2 fruit fly cellular contexts compared by ENCODE assay signal in genomic region chr3L:14335880-14336279, dm6.
TF ChIP-seq lines count a peak whose summit lies in the region.

No protein-coding gene starts in this region.

TF ChIP-seq in whole organism, embryonic, 481 proteins besides CTCF, POLR2A, EP300 and RAD21 (continued from another document and continues in another):
- TF ChIP-seq CG17385 (GFP tag; optimal IDR thresholded peaks at IDR 0.05; lab: Kevin White, UChicago) (no peak), CG1233 (GFP tag; optimal IDR thresholded peaks at IDR 0.05; lab: Kevin White, UChicago) (peak; percentile 24), fd96Cb (tag; optimal IDR thresholded peaks at IDR 0.05; lab: Kevin White, UChicago) (peak; percentile 46), oc (tag; optimal IDR thresholded peaks at IDR 0.05; lab: Kevin White, UChicago) (no peak), CG4328 (GFP tag; optimal IDR thresholded peaks at IDR 0.05; lab: Kevin White, UChicago) (no peak), Dek (tag; optimal IDR thresholded peaks at IDR 0.05; lab: Kevin White, UChicago) (no peak), CG4820 (GFP tag; optimal IDR thresholded peaks at IDR 0.05; lab: Kevin White, UChicago) (peak; percentile 40), CG11085 (GFP tag; IDR thresholded peaks at IDR 0.05; lab: Robert Waterston, UW) (peak; percentile 67; the same call in 1 of the 2 replicates), sob (GFP tag; IDR thresholded peaks at IDR 0.05; lab: Robert Waterston, UW) (peak; percentile 82), Six4 (GFP tag; optimal IDR thresholded peaks at IDR 0.05; lab: Kevin White, UChicago) (peak; percentile 4), CG3281 (GFP tag; optimal IDR thresholded peaks at IDR 0.05; lab: Kevin White, UChicago) (peak; percentile 65), prd (optimal IDR thresholded peaks at IDR 0.05; lab: Kevin White, UChicago) (no peak), prd (GFP tag; IDR thresholded peaks at IDR 0.05; lab: Robert Waterston, UW) (peak; percentile 84), CG33213 (GFP tag; optimal IDR thresholded peaks at IDR 0.05; lab: Kevin White, UChicago) (peak; percentile 6), CG30403 (GFP tag; optimal IDR thresholded peaks at IDR 0.05; lab: Kevin White, UChicago) (peak; percentile 7), croc (GFP tag; conservative IDR thresholded peaks at IDR 0.05; lab: Robert Waterston, UW) (peak; percentile 69), CG9797 (GFP tag; optimal IDR thresholded peaks at IDR 0.05; lab: Kevin White, UChicago) (no peak), Fer2 (tag; optimal IDR thresholded peaks at IDR 0.05; lab: Kevin White, UChicago) (peak; percentile 2), grau (tag; optimal IDR thresholded peaks at IDR 0.05; lab: Kevin White, UChicago) (peak; percentile 31), rib (GFP tag; IDR thresholded peaks at IDR 0.05; lab: Robert Waterston, UW) (peak; percentile 74), vvl (GFP tag; IDR thresholded peaks at IDR 0.05; lab: Robert Waterston, UW) (peak; percentile 75), tll (GFP tag; optimal IDR thresholded peaks at IDR 0.05; lab: Kevin White, UChicago) (no peak), CG5953 (GFP tag; IDR thresholded peaks at IDR 0.05; lab: Robert Waterston, UW) (no peak), CG11696 (GFP tag; IDR thresholded peaks at IDR 0.05; lab: Robert Waterston, UW) (peak; percentile 46; the same call in 1 of the 2 replicates), CG12155 (GFP tag; optimal IDR thresholded peaks at IDR 0.05; lab: Kevin White, UChicago) (peak; percentile 30), Dip3 (GFP tag; optimal IDR thresholded peaks at IDR 0.05; lab: Kevin White, UChicago) (no peak), zen (tag; optimal IDR thresholded peaks at IDR 0.05; lab: Kevin White, UChicago) (peak; percentile 23), bcd (GFP tag; optimal IDR thresholded peaks at IDR 0.05; lab: Kevin White, UChicago) (peak; percentile 50), CG31224 (GFP tag; IDR thresholded peaks at IDR 0.05; lab: Robert Waterston, UW) (peak; percentile 84), Xrp1 (GFP tag; IDR thresholded peaks at IDR 0.05; lab: Robert Waterston, UW) (peak; percentile 87), CG32532 (GFP tag; IDR thresholded peaks at IDR 0.05; lab: Robert Waterston, UW) (peak; percentile 94), knrl (GFP tag; IDR thresholded peaks at IDR 0.05; lab: Robert Waterston, UW; ENCODE audit: partially characterized antibody) (no peak), CG11093 (GFP tag; IDR thresholded peaks at IDR 0.05; lab: Robert Waterston, UW) (0 out of 3 replicates have a peak, but pooled peaks have one; percentile 36), pan (optimal IDR thresholded peaks at IDR 0.05; lab: Kevin White, UChicago) (no peak), pan (GFP tag; optimal IDR thresholded peaks at IDR 0.05 in 1 of 2, IDR thresholded peaks at IDR 0.05 in 1 of 2) (peak in 1 of 2 experiments; percentile 53), pnt (GFP tag; optimal IDR thresholded peaks at IDR 0.05; lab: Kevin White, UChicago) (no peak), al (GFP tag; IDR thresholded peaks at IDR 0.05; lab: Robert Waterston, UW) (peak; percentile 87), CG10147 (GFP tag; optimal IDR thresholded peaks at IDR 0.05; lab: Kevin White, UChicago) (peak; percentile 63), CG2120 (GFP tag; optimal IDR thresholded peaks at IDR 0.05; lab: Kevin White, UChicago) (peak; percentile 76), CG15514 (GFP tag; optimal IDR thresholded peaks at IDR 0.05; lab: Kevin White, UChicago) (peak; percentile 38), Deaf1 (tag; optimal IDR thresholded peaks at IDR 0.05; lab: Kevin White, UChicago) (peak; percentile 10), peb (GFP tag; IDR thresholded peaks at IDR 0.05; lab: Robert Waterston, UW) (peak; percentile 45; the same call in 1 of the 2 replicates), ind (GFP tag; optimal IDR thresholded peaks at IDR 0.05; lab: Kevin White, UChicago) (peak; percentile 53), CG11504 (tag; optimal IDR thresholded peaks at IDR 0.05; lab: Kevin White, UChicago) (peak; percentile 51), Fer1 (GFP tag; optimal IDR thresholded peaks at IDR 0.05; lab: Kevin White, UChicago) (peak; percentile 44), HLH3B (GFP tag; IDR thresholded peaks at IDR 0.05; lab: Robert Waterston, UW) (0 out of 2 replicates have a peak, but pooled peaks have one; percentile 6), Mrtf (GFP tag; IDR thresholded peaks at IDR 0.05; lab: Robert Waterston, UW) (peak; percentile 68; the same call in 1 of the 3 replicates), B-H1 (GFP tag; IDR thresholded peaks at IDR 0.05; lab: Robert Waterston, UW) (peak; percentile 55; the same call in 2 of the 3 replicates), CG14667 (GFP tag; IDR thresholded peaks at IDR 0.05; lab: Robert Waterston, UW) (peak; percentile 59; the same call in 1 of the 2 replicates), Rx (GFP tag; IDR thresholded peaks at IDR 0.05; lab: Robert Waterston, UW) (peak; percentile 34), CG10654 (GFP tag; optimal IDR thresholded peaks at IDR 0.05; lab: Kevin White, UChicago) (peak; percentile 30), CG13894 (tag; optimal IDR thresholded peaks at IDR 0.05; lab: Kevin White, UChicago) (peak; percentile 51), CG6254 (GFP tag; optimal IDR thresholded peaks at IDR 0.05; lab: Kevin White, UChicago) (peak; percentile 7), tgo (GFP tag; IDR thresholded peaks at IDR 0.05; lab: Robert Waterston, UW) (peak; percentile 72; the same call in 2 of the 3 replicates), HHEX (GFP tag; optimal IDR thresholded peaks at IDR 0.05; lab: Kevin White, UChicago) (peak; percentile 39), Mad (GFP tag; optimal IDR thresholded peaks at IDR 0.05; lab: Kevin White, UChicago) (no peak), crol (GFP tag; IDR thresholded peaks at IDR 0.05; lab: Robert Waterston, UW) (no peak), CG2678 (tag; optimal IDR thresholded peaks at IDR 0.05; lab: Kevin White, UChicago) (peak; percentile 74), CG8924 (tag; optimal IDR thresholded peaks at IDR 0.05; lab: Kevin White, UChicago) (peak; percentile 31), CG6813 (GFP tag; optimal IDR thresholded peaks at IDR 0.05; lab: Kevin White, UChicago) (peak; percentile 67), CG8290 (GFP tag; optimal IDR thresholded peaks at IDR 0.05; lab: Kevin White, UChicago) (no peak), CG8290 (tag; optimal IDR thresholded peaks at IDR 0.05; lab: Kevin White, UChicago) (peak in 1 of 2 experiments; percentile 6), CG5245 (GFP tag; optimal IDR thresholded peaks at IDR 0.05; lab: Kevin White, UChicago) (peak; percentile 16), Dbx (GFP tag; IDR thresholded peaks at IDR 0.05; lab: Robert Waterston, UW) (peak; percentile 83), CG10267 (tag; optimal IDR thresholded peaks at IDR 0.05; lab: Kevin White, UChicago) (peak; percentile 63)

TF ChIP-seq in whole organism, prepupa, 60 proteins besides CTCF, POLR2A, EP300 and RAD21 (continued from another document):
- TF ChIP-seq CG11762 (GFP tag; optimal IDR thresholded peaks at IDR 0.05; lab: Kevin White, UChicago; ENCODE audit: insufficient read depth), result peak; percentile 46
- TF ChIP-seq Sox14 (GFP tag; optimal IDR thresholded peaks at IDR 0.05; lab: Kevin White, UChicago), result peak; percentile 42
- TF ChIP-seq eg (GFP tag; IDR thresholded peaks at IDR 0.05; lab: Robert Waterston, UW), result peak; percentile 81
- TF ChIP-seq CG11294 (GFP tag; IDR thresholded peaks at IDR 0.05; lab: Robert Waterston, UW), result peak; percentile 67
- peak; percentile 72 for TF ChIP-seq CG6808 (GFP tag; optimal IDR thresholded peaks at IDR 0.05; lab: Kevin White, UChicago)
- peak; percentile 40 for TF ChIP-seq Eip75B (GFP tag; optimal IDR thresholded peaks at IDR 0.05; lab: Kevin White, UChicago)
- TF ChIP-seq CG6276 (GFP tag; optimal IDR thresholded peaks at IDR 0.05; lab: Kevin White, UChicago), result peak; percentile 52
- no peak for TF ChIP-seq Smox (GFP tag; optimal IDR thresholded peaks at IDR 0.05; lab: Kevin White, UChicago)
- no peak for TF ChIP-seq Sox15 (GFP tag; optimal IDR thresholded peaks at IDR 0.05; lab: Kevin White, UChicago)
- no peak for TF ChIP-seq CG8319 (GFP tag; optimal IDR thresholded peaks at IDR 0.05; lab: Kevin White, UChicago)
- peak; percentile 77 for TF ChIP-seq CG3919 (GFP tag; optimal IDR thresholded peaks at IDR 0.05; lab: Kevin White, UChicago)
- TF ChIP-seq vri (GFP tag; optimal IDR thresholded peaks at IDR 0.05; lab: Kevin White, UChicago), result no peak
- peak; percentile 45 to 68 for TF ChIP-seq ss (GFP tag; optimal IDR thresholded peaks at IDR 0.05; lab: Kevin White, UChicago)
- TF ChIP-seq achi (GFP tag; optimal IDR thresholded peaks at IDR 0.05; lab: Kevin White, UChicago), result peak; percentile 50
- TF ChIP-seq CG34406 (GFP tag; optimal IDR thresholded peaks at IDR 0.05; lab: Kevin White, UChicago), result no peak
- TF ChIP-seq CG3032 (tag; optimal IDR thresholded peaks at IDR 0.05; lab: Kevin White, UChicago), result peak; percentile 82
- peak; percentile 84 for TF ChIP-seq Gug (GFP tag; IDR thresholded peaks at IDR 0.05; lab: Robert Waterston, UW)
- peak; percentile 23 for TF ChIP-seq CG4318 (GFP tag; optimal IDR thresholded peaks at IDR 0.05; lab: Kevin White, UChicago)
- no peak for TF ChIP-seq svp (GFP tag; lab: Kevin White, UChicago)
- TF ChIP-seq fkh (GFP tag; optimal IDR thresholded peaks at IDR 0.05; lab: Kevin White, UChicago), result no peak
- peak; percentile 15 for TF ChIP-seq OdsH (GFP tag; optimal IDR thresholded peaks at IDR 0.05; lab: Kevin White, UChicago)
- peak; percentile 67 for TF ChIP-seq CG10631 (GFP tag; optimal IDR thresholded peaks at IDR 0.05; lab: Kevin White, UChicago)
- TF ChIP-seq CG10669 (GFP tag; optimal IDR thresholded peaks at IDR 0.05; lab: Kevin White, UChicago), result peak; percentile 56
